Worm (Caenorhabditis elegans): ENCODE data around the gene clec-146.

DNA sequence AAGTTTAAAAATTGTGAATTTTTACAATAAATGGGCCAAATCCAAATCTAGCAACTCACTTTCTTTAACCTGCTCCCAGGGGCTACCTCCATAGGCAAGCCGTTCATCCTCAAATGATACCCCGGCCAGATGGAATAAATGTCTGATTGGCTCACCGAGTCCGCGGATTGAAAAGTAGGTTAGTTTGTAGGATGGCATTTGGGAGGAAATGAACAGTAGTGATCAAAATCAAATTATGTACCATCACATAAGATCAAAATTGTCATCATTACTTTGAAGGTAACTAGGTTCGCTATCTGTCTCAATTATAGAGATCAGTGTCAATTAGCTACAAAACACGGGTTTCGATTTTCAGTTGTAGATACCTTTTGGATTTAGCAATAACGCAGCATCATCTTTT, 37.1 kb upstream of the clec-146 start, which contains the start of the genes gst-17 and gst-18:
- TF ChIP-seq him-1 (tag; optimal IDR thresholded peaks at IDR 0.05) = no peak
- TF ChIP-seq dao-5 (tag; optimal IDR thresholded peaks at IDR 0.05) = no peak
- no peak for TF ChIP-seq W03F9.2 (tag; optimal IDR thresholded peaks at IDR 0.05)

Measured in whole organism, L4/young adult.